Fruit fly (Drosophila melanogaster) whole organism, prepupa: ENCODE results near the gene msd5.

Source experiments
- CG10669 ChIP-seq: fragments of 200-800 bp; sonication (Bioruptor generic); optimal IDR thresholded peaks from 3 replicates; lab custom pipeline; 2018; ENCODE audit warnings: missing biosample characterization, mild to moderate bottlenecking, missing genetic modification characterization, moderate library complexity
- CG11762 ChIP-seq: fragments of 200-800 bp; sonication (Bioruptor generic); optimal IDR thresholded peaks from 3 replicates; lab custom pipeline; 2016; ENCODE audit warnings: missing biosample characterization, missing genetic modification characterization; ENCODE audit not compliant: insufficient read depth
- CG11902 ChIP-seq: fragments of 200-800 bp; sonication (Bioruptor generic); optimal IDR thresholded peaks from 3 replicates; lab custom pipeline; 2016; ENCODE audit warnings: missing biosample characterization, missing genetic modification characterization
- CG15336 ChIP-seq: fragments of 200-800 bp; sonication (Bioruptor generic); IDR thresholded peaks from 2 replicates; pipeline ENCODE4 v1.3.6; 2022; ENCODE audit warnings: missing biosample characterization, missing genetic modification characterization
- CG1621 ChIP-seq: fragments of 200-800 bp; sonication (Bioruptor generic); optimal IDR thresholded peaks from 3 replicates; lab custom pipeline; 2018; ENCODE audit warnings: missing biosample characterization, mild to moderate bottlenecking, missing genetic modification characterization
- CG16779 ChIP-seq: fragments of 200-800 bp; sonication (Bioruptor generic); optimal IDR thresholded peaks from 3 replicates; lab custom pipeline; 2017; ENCODE audit warnings: missing biosample characterization, mild to moderate bottlenecking, missing genetic modification characterization
- CG3032 ChIP-seq: fragments of 200-800 bp; optimal IDR thresholded peaks from 2 replicates; lab custom pipeline; 2019; ENCODE audit warnings: missing biosample characterization, mild to moderate bottlenecking, missing genetic modification characterization, moderate library complexity
- CG31627 ChIP-seq: fragments of 200-800 bp; sonication (Bioruptor generic); optimal IDR thresholded peaks from 3 replicates; lab custom pipeline; 2016; ENCODE audit warnings: missing biosample characterization, missing genetic modification characterization
- CG32006 ChIP-seq: fragments of 200-800 bp; sonication (Bioruptor generic); optimal IDR thresholded peaks from 3 replicates; lab custom pipeline; 2017; ENCODE audit warnings: missing biosample characterization, mild to moderate bottlenecking, missing genetic modification characterization
- CG34406 ChIP-seq: fragments of 200-800 bp; sonication (Bioruptor generic); optimal IDR thresholded peaks from 3 replicates; lab custom pipeline; 2016; ENCODE audit warnings: missing biosample characterization, missing genetic modification characterization
- CG3919 ChIP-seq: fragments of 200-800 bp; sonication (Bioruptor generic); optimal IDR thresholded peaks from 3 replicates; lab custom pipeline; 2016; ENCODE audit warnings: missing biosample characterization, missing genetic modification characterization
- CG6163 ChIP-seq: fragments of 200-800 bp; sonication (Bioruptor generic); IDR thresholded peaks from 3 replicates; pipeline ENCODE4 v1.3.6; 2022; ENCODE audit warnings: missing biosample characterization, missing genetic modification characterization
- CG6276 ChIP-seq: fragments of 200-800 bp; sonication (Bioruptor generic); optimal IDR thresholded peaks from 2 replicates; lab custom pipeline; 2017; ENCODE audit warnings: missing biosample characterization, mild to moderate bottlenecking, missing genetic modification characterization
- CG6808 ChIP-seq: fragments of 200-800 bp; sonication (Bioruptor generic); optimal IDR thresholded peaks from 3 replicates; lab custom pipeline; 2017; ENCODE audit warnings: missing biosample characterization, missing genetic modification characterization, mild to moderate bottlenecking, moderate library complexity, missing genetic modification reagents
- CG6854 ChIP-seq: fragments of 200-800 bp; sonication (Bioruptor generic); optimal IDR thresholded peaks from 2 replicates; lab custom pipeline; 2017; ENCODE audit warnings: missing biosample characterization, mild to moderate bottlenecking, missing genetic modification characterization
- CG7368 ChIP-seq: fragments of 200-800 bp; sonication (Bioruptor generic); optimal IDR thresholded peaks from 3 replicates; lab custom pipeline; 2016; ENCODE audit warnings: missing biosample characterization, missing genetic modification characterization
- CG8319 ChIP-seq: fragments of 200-800 bp; sonication (Bioruptor generic); optimal IDR thresholded peaks from 3 replicates; lab custom pipeline; 2016; ENCODE audit warnings: missing biosample characterization, missing genetic modification characterization
- CG9139 ChIP-seq: fragments of 200-800 bp; sonication (Bioruptor generic); optimal IDR thresholded peaks from 3 replicates; lab custom pipeline; 2017; ENCODE audit warnings: missing biosample characterization, mild to moderate bottlenecking, missing genetic modification characterization
- Eip78C ChIP-seq: fragments of 200-800 bp; sonication (Bioruptor generic); peaks from one replicate; lab custom pipeline; 2016; ENCODE audit warnings: missing biosample characterization, missing genetic modification characterization
- Eip93F ChIP-seq: fragments of 200-800 bp; sonication (Bioruptor generic); optimal IDR thresholded peaks from 2 replicates; lab custom pipeline; 2016; ENCODE audit warnings: missing biosample characterization, mild to moderate bottlenecking, missing genetic modification characterization
- Ets96B ChIP-seq: fragments of 200-800 bp; optimal IDR thresholded peaks from 2 replicates; lab custom pipeline; 2019; ENCODE audit warnings: missing biosample characterization, mild to moderate bottlenecking, missing genetic modification characterization, moderate library complexity
- Gug ChIP-seq: fragments of 200-800 bp; sonication (Bioruptor generic); IDR thresholded peaks from 2 replicates; pipeline ENCODE4 v1.3.6; 2022; ENCODE audit warnings: missing biosample characterization, missing genetic modification characterization
- Hr38 ChIP-seq: sonication (Bioruptor generic); optimal IDR thresholded peaks from 2 replicates; lab custom pipeline; 2016; ENCODE audit warnings: missing biosample characterization, missing genetic modification characterization
- Hr39 ChIP-seq: fragments of 200-800 bp; sonication (Bioruptor generic); optimal IDR thresholded peaks from 2 replicates; lab custom pipeline; 2016; ENCODE audit warnings: missing biosample characterization, missing genetic modification characterization
- Hr4 ChIP-seq: fragments of 200-800 bp; sonication (Bioruptor generic); optimal IDR thresholded peaks from 3 replicates; lab custom pipeline; 2016; ENCODE audit warnings: missing biosample characterization, missing genetic modification characterization
- Met ChIP-seq: fragments of 200-800 bp; sonication (Bioruptor generic); optimal IDR thresholded peaks from 3 replicates; lab custom pipeline; 2016; ENCODE audit warnings: missing biosample characterization, missing genetic modification characterization
- OdsH ChIP-seq: fragments of 200-800 bp; sonication (Bioruptor generic); optimal IDR thresholded peaks from 3 replicates; lab custom pipeline; 2016; ENCODE audit warnings: missing biosample characterization, missing genetic modification characterization
- Smox ChIP-seq: fragments of 200-800 bp; sonication (Bioruptor generic); optimal IDR thresholded peaks from 3 replicates; lab custom pipeline; 2016; ENCODE audit warnings: missing biosample characterization, missing genetic modification characterization
- Sox102F ChIP-seq: fragments of 200-800 bp; sonication (Bioruptor generic); optimal IDR thresholded peaks from 2 replicates; lab custom pipeline; 2016; ENCODE audit warnings: missing biosample characterization, mild to moderate bottlenecking, missing genetic modification characterization
- Sox14 ChIP-seq: fragments of 200-800 bp; sonication (Bioruptor generic); optimal IDR thresholded peaks from 3 replicates; lab custom pipeline; 2016; ENCODE audit warnings: missing biosample characterization, missing genetic modification characterization
- dsx ChIP-seq: fragments of 200-800 bp; optimal IDR thresholded peaks from 3 replicates; lab custom pipeline; 2019; ENCODE audit warnings: missing biosample characterization, mild to moderate bottlenecking, missing genetic modification characterization, moderate library complexity; ENCODE audit not compliant: poor library complexity, severe bottlenecking
- eg ChIP-seq: fragments of 200-800 bp; sonication (Bioruptor generic); IDR thresholded peaks from 3 replicates; pipeline ENCODE4 v1.3.6; 2022; ENCODE audit warnings: missing biosample characterization, missing genetic modification characterization
- esn ChIP-seq: fragments of 200-800 bp; sonication (Bioruptor generic); optimal IDR thresholded peaks from 2 replicates; lab custom pipeline; 2016; ENCODE audit warnings: missing biosample characterization, mild to moderate bottlenecking, missing genetic modification characterization, moderate library complexity
- fd85E ChIP-seq: fragments of 200-800 bp; sonication (Bioruptor generic); optimal IDR thresholded peaks from 3 replicates; lab custom pipeline; 2016; ENCODE audit warnings: missing biosample characterization, missing genetic modification characterization
- fkh ChIP-seq: fragments of 200-800 bp; sonication (Bioruptor generic); optimal IDR thresholded peaks from 3 replicates; lab custom pipeline; 2017; ENCODE audit warnings: missing biosample characterization, mild to moderate bottlenecking, missing genetic modification characterization, moderate library complexity
- lz ChIP-seq: fragments of 200-800 bp; sonication (Bioruptor generic); optimal IDR thresholded peaks from 3 replicates; lab custom pipeline; 2016; ENCODE audit warnings: missing biosample characterization, missing genetic modification characterization
- net ChIP-seq: fragments of 200-800 bp; sonication (Bioruptor generic); optimal IDR thresholded peaks from 3 replicates; lab custom pipeline; 2016; ENCODE audit warnings: missing biosample characterization, missing genetic modification characterization
- pdm3 ChIP-seq: fragments of 200-800 bp; sonication (Bioruptor generic); optimal IDR thresholded peaks from 3 replicates; lab custom pipeline; 2016; ENCODE audit warnings: missing biosample characterization, missing genetic modification characterization
- spab ChIP-seq: fragments of 200-800 bp; sonication (Bioruptor generic); optimal IDR thresholded peaks from 2 replicates; lab custom pipeline; 2017; ENCODE audit warnings: missing biosample characterization, mild to moderate bottlenecking, missing genetic modification characterization, missing genetic modification reagents
- ss ChIP-seq, 2 experiments: fragments of 200-800 bp; sonication (Bioruptor generic); optimal IDR thresholded peaks; 2 replicates in 1 of 2; 3 replicates in 1 of 2; lab custom pipeline; 2017 to 2018; ENCODE audit warnings: mild to moderate bottlenecking in 2 of 2, missing biosample characterization in 2 of 2, missing genetic modification characterization in 2 of 2, moderate library complexity in 1 of 2
- svp ChIP-seq: fragments of 200-800 bp; sonication (Bioruptor generic); peaks from one replicate; lab custom pipeline; 2016; ENCODE audit warnings: missing biosample characterization, missing genetic modification characterization
- vri ChIP-seq: fragments of 200-800 bp; sonication (Bioruptor generic); optimal IDR thresholded peaks from 3 replicates; lab custom pipeline; 2016; ENCODE audit warnings: missing biosample characterization, mild to moderate bottlenecking, missing genetic modification characterization

Gene msd5

DNA sequence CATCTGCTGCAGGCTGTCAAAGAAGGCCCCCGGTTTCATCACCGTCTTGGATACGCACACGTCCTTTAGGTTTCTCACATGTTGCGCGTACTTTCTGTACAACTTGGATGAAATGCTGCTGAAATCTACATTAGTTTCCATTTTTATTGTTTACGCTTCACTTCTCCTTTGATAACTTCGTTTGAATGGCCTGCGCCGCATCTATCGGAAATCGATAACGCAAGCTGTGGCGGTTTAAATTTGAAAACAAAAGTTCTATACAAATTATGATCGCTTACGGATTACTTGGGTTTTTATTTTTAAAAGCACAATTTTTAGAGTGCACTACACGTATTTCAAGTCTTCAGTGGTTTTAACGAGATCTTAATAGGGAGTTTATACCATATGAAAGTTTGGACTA is at the start of gene msd5:
TSS of gene msd5 (minus strand) at position 174 of the 400 bp plus-strand sequence.
- TF ChIP-seq CG32006 (GFP tag; lab: Kevin White, UChicago) (no peak), Ets96B (tag; lab: Kevin White, UChicago) (no peak), spab (GFP tag; lab: Kevin White, UChicago) (no peak), CG6808 (GFP tag; lab: Kevin White, UChicago) (no peak), fd85E (GFP tag; lab: Kevin White, UChicago) (no peak), CG6854 (GFP tag; lab: Kevin White, UChicago) (no peak), esn (GFP tag; lab: Kevin White, UChicago) (no peak), CG11902 (no peak), CG6276 (GFP tag; lab: Kevin White, UChicago) (no peak), Smox (no peak), CG31627 (no peak), CG8319 (GFP tag; lab: Kevin White, UChicago) (no peak), dsx (GFP tag; lab: Kevin White, UChicago) (no peak), fkh (GFP tag; lab: Kevin White, UChicago) (no peak), CG7368 (GFP tag; lab: Kevin White, UChicago) (no peak)
- TF ChIP-seq, all 60 proteins: peak for 0

DNA sequence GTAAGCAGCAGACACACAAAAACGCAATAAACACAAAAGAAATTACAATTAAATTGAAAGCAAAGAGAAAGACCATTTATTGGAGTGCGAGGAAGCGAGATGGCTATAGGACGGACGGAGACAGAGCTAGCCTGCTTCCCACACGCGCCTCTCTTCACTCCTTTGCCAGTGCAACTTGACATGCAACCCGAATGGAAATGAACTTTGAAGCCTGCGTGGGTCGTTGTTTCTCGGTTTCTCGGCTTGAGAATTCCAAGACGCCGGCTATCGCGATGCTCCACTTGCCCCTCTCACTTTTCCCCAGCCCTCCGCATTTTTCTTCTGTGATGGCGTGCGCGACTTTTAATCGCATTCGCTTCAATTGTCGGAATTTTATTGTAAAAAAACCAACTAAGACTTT is 48.0 kb upstream of the msd5 start:
- peak; percentile 18 for TF ChIP-seq CG10669 (GFP tag; lab: Kevin White, UChicago)
- peak; percentile 11 for TF ChIP-seq net (GFP tag; lab: Kevin White, UChicago)
- TF ChIP-seq Gug, result no peak
- TF ChIP-seq Hr39, result no peak
- peak; percentile 56 for TF ChIP-seq svp (GFP tag; lab: Kevin White, UChicago)
- TF ChIP-seq CG11762 (GFP tag; lab: Kevin White, UChicago), result no peak
- TF ChIP-seq CG32006 (GFP tag; lab: Kevin White, UChicago), result peak; percentile 1
- TF ChIP-seq CG15336, result 0 out of 2 replicates have a peak, but pooled peaks have one; percentile 6
- TF ChIP-seq CG16779 (tag; lab: Kevin White, UChicago), result peak; percentile 6
- TF ChIP-seq Sox14 (GFP tag; lab: Kevin White, UChicago), result peak; percentile 68
- TF ChIP-seq CG6808 (GFP tag; lab: Kevin White, UChicago), result peak; percentile 48
- peak; percentile 23 for TF ChIP-seq CG9139
- no peak for TF ChIP-seq Sox102F
- TF ChIP-seq CG6163 (GFP tag; lab: Robert Waterston, UW), result peak; percentile 20; the same call in 1 of the 3 replicates
- peak; percentile 41 for TF ChIP-seq CG6276 (GFP tag; lab: Kevin White, UChicago)
- no peak for TF ChIP-seq Hr38
- peak; percentile 20 for TF ChIP-seq spab (GFP tag; lab: Kevin White, UChicago)
- TF ChIP-seq CG1621 (tag; lab: Kevin White, UChicago), result peak; percentile 27
- peak; percentile 64 to 81 for TF ChIP-seq ss (GFP tag; optimal IDR thresholded peaks at IDR 0.05; lab: Kevin White, UChicago)

DNA sequence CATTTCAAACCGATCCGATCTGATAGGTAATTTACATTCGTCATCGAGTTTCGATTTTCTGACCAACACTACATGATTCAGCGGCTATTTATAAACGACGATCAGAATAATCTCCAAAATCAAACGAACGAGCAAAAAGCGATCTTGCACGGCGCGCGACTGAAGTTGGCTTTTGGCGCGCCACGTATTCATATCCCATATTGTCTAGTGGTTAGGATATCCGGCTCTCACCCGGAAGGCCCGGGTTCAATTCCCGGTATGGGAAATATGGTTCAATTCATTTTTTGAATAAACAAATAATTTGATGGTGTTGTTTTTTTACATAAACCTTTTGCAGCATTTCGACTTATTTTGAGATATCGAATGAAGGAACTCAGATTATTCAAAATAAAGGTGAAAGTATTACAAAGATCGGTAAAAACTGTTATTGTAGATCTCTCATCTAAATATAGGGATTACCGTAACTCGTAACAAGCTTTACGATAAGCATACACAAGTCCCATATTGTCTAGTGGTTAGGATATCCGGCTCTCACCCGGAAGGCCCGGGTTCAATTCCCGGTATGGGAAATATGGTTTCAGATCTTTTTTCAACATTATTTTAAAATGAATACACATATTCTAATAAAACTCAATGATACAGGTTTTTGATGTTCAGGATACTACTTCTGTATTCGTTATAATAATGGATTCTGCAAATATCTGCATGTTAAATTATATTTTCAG is 47.0 kb upstream of the msd5 start:
- TF ChIP-seq fkh (GFP tag; lab: Kevin White, UChicago) (no peak), vri (GFP tag; lab: Kevin White, UChicago) (no peak), Eip78C (GFP tag; lab: Kevin White, UChicago) (peak; percentile 23), svp (GFP tag; lab: Kevin White, UChicago) (peak; percentile 29)

DNA sequence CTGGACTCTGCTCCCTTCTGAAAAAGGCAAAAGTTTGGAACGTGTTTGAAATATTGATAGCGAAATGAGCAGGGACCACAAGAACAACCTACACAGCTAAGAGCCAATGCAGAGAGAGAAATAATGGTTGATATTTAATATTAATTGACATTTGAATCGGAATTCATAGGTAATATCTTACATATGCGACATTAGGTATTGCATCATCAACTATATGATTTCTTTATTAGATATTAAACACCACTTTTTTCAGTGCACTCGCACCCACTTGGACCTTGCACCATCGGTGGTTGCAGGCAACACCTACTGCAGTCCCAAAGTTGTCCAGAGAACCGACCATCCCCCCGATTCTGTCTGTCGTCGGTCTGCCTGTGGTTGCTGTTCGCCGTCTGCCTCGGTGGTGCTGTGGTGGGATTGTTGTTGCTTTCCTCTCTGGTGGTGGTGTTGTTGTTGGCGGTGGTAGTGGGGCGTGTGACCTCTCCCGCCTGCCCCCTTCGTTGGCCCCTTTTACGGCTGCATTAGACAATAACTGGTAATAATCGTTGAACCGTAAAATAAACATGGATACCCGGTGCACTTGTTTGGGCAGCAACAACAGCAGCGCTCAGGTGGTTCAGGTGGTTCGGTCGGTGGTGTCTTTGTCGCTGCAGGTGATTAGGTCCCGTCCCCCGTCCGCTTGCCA is 46.1 kb upstream of the msd5 start:
- peak; percentile 75 for TF ChIP-seq esn (GFP tag; lab: Kevin White, UChicago)
- TF ChIP-seq eg (GFP tag; lab: Robert Waterston, UW), result peak; percentile 95
- peak; percentile 92 for TF ChIP-seq CG15336
- peak; percentile 74 for TF ChIP-seq OdsH (GFP tag; lab: Kevin White, UChicago)
- peak; percentile 66 for TF ChIP-seq CG3919 (GFP tag; lab: Kevin White, UChicago)
- TF ChIP-seq CG16779 (tag; lab: Kevin White, UChicago), result peak; percentile 75
- peak; percentile 67 for TF ChIP-seq pdm3 (GFP tag; lab: Kevin White, UChicago)
- peak; percentile 77 for TF ChIP-seq dsx (GFP tag; lab: Kevin White, UChicago)
- TF ChIP-seq Hr38, result no peak
- peak; percentile 71 for TF ChIP-seq CG6808 (GFP tag; lab: Kevin White, UChicago)
- TF ChIP-seq spab (GFP tag; lab: Kevin White, UChicago), result peak; percentile 65
- TF ChIP-seq CG34406 (GFP tag; lab: Kevin White, UChicago), result peak; percentile 68
- TF ChIP-seq CG11902, result no peak
- TF ChIP-seq CG3032 (tag; lab: Kevin White, UChicago), result peak; percentile 61
- peak; percentile 81 for TF ChIP-seq Hr4 (GFP tag; lab: Kevin White, UChicago)
- TF ChIP-seq Met (GFP tag; lab: Kevin White, UChicago), result peak; percentile 84
- TF ChIP-seq lz, result peak; percentile 75
- TF ChIP-seq CG32006 (GFP tag; lab: Kevin White, UChicago), result peak; percentile 85
- TF ChIP-seq Sox14 (GFP tag; lab: Kevin White, UChicago), result peak; percentile 83
- TF ChIP-seq Eip93F (GFP tag; lab: Kevin White, UChicago), result no peak
